Fruit fly (Drosophila melanogaster) whole organism, embryonic: ENCODE measurements around the gene CkIIalpha-i3.

Experiments used
- Aef1 ChIP-seq: fragments of 200-800 bp; sonication (Bioruptor generic); IDR thresholded peaks from 3 replicates; pipeline ENCODE4 v1.3.6; 2022; ENCODE audit warnings: missing biosample characterization, missing genetic modification characterization
- Antp ChIP-seq: fragments of 200-800 bp; sonication (Bioruptor generic); optimal IDR thresholded peaks from 3 replicates; lab custom pipeline; 2016; ENCODE audit warnings: missing biosample characterization, missing genetic modification characterization
- Atf6 ChIP-seq: fragments of 200-800 bp; sonication (Bioruptor generic); IDR thresholded peaks from 2 replicates; pipeline ENCODE4 v1.3.6; 2022; ENCODE audit warnings: missing biosample characterization, missing genetic modification characterization
- CG17802 ChIP-seq: fragments of 200-800 bp; sonication (Bioruptor generic); optimal IDR thresholded peaks from 2 replicates; lab custom pipeline; 2018; ENCODE audit warnings: missing biosample characterization, mild to moderate bottlenecking, missing genetic modification characterization, moderate library complexity
- CG1832 ChIP-seq: fragments of 200-800 bp; sonication (Bioruptor generic); optimal IDR thresholded peaks from 2 replicates; lab custom pipeline; 2017; ENCODE audit warnings: missing biosample characterization, mild to moderate bottlenecking, missing genetic modification characterization, inconsistent platforms
- CG2116 ChIP-seq: fragments of 200-800 bp; sonication (Bioruptor generic); optimal IDR thresholded peaks from 3 replicates; lab custom pipeline; 2018; ENCODE audit warnings: missing biosample characterization, mild to moderate bottlenecking, missing genetic modification characterization
- CG2120 ChIP-seq: fragments of 200-800 bp; sonication (Bioruptor generic); optimal IDR thresholded peaks from 3 replicates; lab custom pipeline; 2016; ENCODE audit warnings: missing biosample characterization, missing genetic modification characterization
- CG2875 ChIP-seq: fragments of 200-800 bp; sonication (Bioruptor generic); optimal IDR thresholded peaks from 2 replicates; lab custom pipeline; 2017; ENCODE audit warnings: missing biosample characterization, mild to moderate bottlenecking, missing genetic modification characterization, missing genetic modification reagents
- CG30403 ChIP-seq: fragments of 200-800 bp; sonication (Bioruptor generic); optimal IDR thresholded peaks from 3 replicates; lab custom pipeline; 2016; ENCODE audit warnings: missing biosample characterization, missing genetic modification characterization
- CG31224 ChIP-seq: fragments of 200-800 bp; sonication (Bioruptor generic); IDR thresholded peaks from 2 replicates; pipeline ENCODE4 v1.3.6; 2022; ENCODE audit warnings: missing biosample characterization, missing genetic modification characterization
- CG32772 ChIP-seq: fragments of 200-800 bp; sonication (Bioruptor generic); IDR thresholded peaks from 2 replicates; pipeline ENCODE4 v1.3.6; 2022; ENCODE audit warnings: missing biosample characterization, missing genetic modification characterization
- CG33213 ChIP-seq: fragments of 200-800 bp; sonication (Bioruptor generic); optimal IDR thresholded peaks from 3 replicates; lab custom pipeline; 2016; ENCODE audit warnings: missing biosample characterization, missing genetic modification characterization
- CG34422 ChIP-seq: fragments of 200-800 bp; sonication (Bioruptor generic); IDR thresholded peaks from 3 replicates; pipeline ENCODE4 v1.3.6; 2022; ENCODE audit warnings: missing biosample characterization, missing genetic modification characterization
- CG3838 ChIP-seq: fragments of 200-800 bp; sonication (Bioruptor generic); optimal IDR thresholded peaks from 3 replicates; lab custom pipeline; 2016; ENCODE audit warnings: missing biosample characterization, missing genetic modification characterization
- CG4424 ChIP-seq: fragments of 200-800 bp; sonication (Bioruptor generic); optimal IDR thresholded peaks from 3 replicates; lab custom pipeline; 2016; ENCODE audit warnings: missing biosample characterization, missing genetic modification characterization
- CG4820 ChIP-seq: fragments of 200-800 bp; sonication (Bioruptor generic); optimal IDR thresholded peaks from 3 replicates; lab custom pipeline; 2016; ENCODE audit warnings: missing biosample characterization, missing genetic modification characterization
- CG4854 ChIP-seq: fragments of 200-800 bp; sonication (Bioruptor generic); optimal IDR thresholded peaks from 2 replicates; lab custom pipeline; 2016; ENCODE audit warnings: missing biosample characterization, missing genetic modification characterization, inconsistent platforms
- CG6654 ChIP-seq: fragments of 200-800 bp; sonication (Bioruptor generic); optimal IDR thresholded peaks from 2 replicates; lab custom pipeline; 2017; ENCODE audit warnings: missing biosample characterization, mild to moderate bottlenecking, missing genetic modification characterization
- CG7928 ChIP-seq: fragments of 200-800 bp; sonication (Bioruptor generic); optimal IDR thresholded peaks from 2 replicates; lab custom pipeline; 2017; ENCODE audit warnings: missing biosample characterization, mild to moderate bottlenecking, missing genetic modification characterization
- Dp ChIP-seq: fragments of 200-800 bp; sonication (Bioruptor generic); optimal IDR thresholded peaks from 2 replicates; lab custom pipeline; 2018; ENCODE audit warnings: missing biosample characterization, mild to moderate bottlenecking, missing genetic modification characterization, moderate library complexity
- Eip74EF ChIP-seq, 2 experiments: fragments of 200-800 bp in 1 of 2; fragments of >200 bp in 1 of 2; sonication (Bioruptor generic) in 1 of 2; optimal IDR thresholded peaks; 2 replicates each; lab custom pipeline; 2017 to 2019; ENCODE audit warnings: missing biosample characterization in 2 of 2, missing genetic modification characterization in 2 of 2, mild to moderate bottlenecking in 1 of 2, moderate library complexity in 1 of 2
- H15 ChIP-seq: fragments of 200-800 bp; sonication (Bioruptor generic); IDR thresholded peaks from 3 replicates; pipeline ENCODE4 v1.3.6; 2022; ENCODE audit warnings: missing biosample characterization, missing genetic modification characterization
- HLHmδ ChIP-seq: fragments of 200-800 bp; sonication (Bioruptor generic); optimal IDR thresholded peaks from 2 replicates; lab custom pipeline; 2018; ENCODE audit warnings: missing biosample characterization, mild to moderate bottlenecking, missing genetic modification characterization, moderate library complexity
- HmgZ ChIP-seq: fragments of 200-800 bp; sonication (Bioruptor generic); optimal IDR thresholded peaks from 2 replicates; lab custom pipeline; 2018; ENCODE audit warnings: missing biosample characterization, mild to moderate bottlenecking, missing genetic modification characterization
- Hr78 ChIP-seq, 2 experiments: fragments of 200-800 bp in 1 of 2; fragments of >200 bp in 1 of 2; sonication (Bioruptor generic) in 1 of 2; optimal IDR thresholded peaks; 2 replicates each; lab custom pipeline; 2017 to 2019; ENCODE audit warnings: missing biosample characterization in 2 of 2, missing genetic modification characterization in 2 of 2, mild to moderate bottlenecking in 1 of 2, moderate library complexity in 1 of 2
- Meics ChIP-seq: fragments of 200-800 bp; sonication (Bioruptor generic); optimal IDR thresholded peaks from 2 replicates; lab custom pipeline; 2017; ENCODE audit warnings: missing biosample characterization, mild to moderate bottlenecking, missing genetic modification characterization
- Myb ChIP-seq: fragments of 200-800 bp; sonication (Bioruptor generic); optimal IDR thresholded peaks from 2 replicates; lab custom pipeline; 2016; ENCODE audit warnings: missing biosample characterization, missing genetic modification characterization
- NK7.1 ChIP-seq: fragments of 200-800 bp; sonication (Bioruptor generic); optimal IDR thresholded peaks from 3 replicates; lab custom pipeline; 2016; ENCODE audit warnings: missing biosample characterization, missing genetic modification characterization
- Neu2 ChIP-seq: fragments of 200-800 bp; sonication (Bioruptor generic); optimal IDR thresholded peaks from 3 replicates; lab custom pipeline; 2016; ENCODE audit warnings: missing biosample characterization, missing genetic modification characterization, borderline replicate concordance
- Sry-δ ChIP-seq: fragments of 200-800 bp; sonication (Bioruptor generic); optimal IDR thresholded peaks from 2 replicates; lab custom pipeline; 2016; ENCODE audit warnings: missing biosample characterization, missing genetic modification characterization
- amos ChIP-seq: fragments of 200-800 bp; sonication (Bioruptor generic); IDR thresholded peaks from 2 replicates; pipeline ENCODE4 v1.3.6; 2022; ENCODE audit warnings: missing biosample characterization, missing genetic modification characterization; ENCODE audit not compliant: partially characterized antibody
- ap ChIP-seq: fragments of 200-800 bp; sonication (Bioruptor generic); IDR thresholded peaks from 2 replicates; pipeline ENCODE4 v1.3.6; 2022; ENCODE audit warnings: missing biosample characterization, missing genetic modification characterization
- ash1 ChIP-seq: fragments of 200-800 bp; sonication (Bioruptor generic); optimal IDR thresholded peaks from 2 replicates; lab custom pipeline; 2018; ENCODE audit warnings: missing biosample characterization, mild to moderate bottlenecking, missing genetic modification characterization
- bcd ChIP-seq: fragments of 200-800 bp; sonication (Bioruptor generic); optimal IDR thresholded peaks from 2 replicates; lab custom pipeline; 2017; ENCODE audit warnings: missing biosample characterization, mild to moderate bottlenecking, missing genetic modification characterization
- cad ChIP-seq: fragments of >200 bp; optimal IDR thresholded peaks from 2 replicates; lab custom pipeline; 2017; ENCODE audit warnings: missing biosample characterization, missing genetic modification characterization
- caup ChIP-seq: fragments of 200-800 bp; sonication (Bioruptor generic); optimal IDR thresholded peaks from 3 replicates; lab custom pipeline; 2017; ENCODE audit warnings: missing biosample characterization, mild to moderate bottlenecking, missing genetic modification characterization, moderate library complexity; ENCODE audit not compliant: severe bottlenecking
- chinmo ChIP-seq: fragments of 200-800 bp; sonication (Bioruptor generic); IDR thresholded peaks from 4 replicates; pipeline ENCODE4 v1.3.6; 2022; ENCODE audit warnings: missing biosample characterization, missing genetic modification characterization; ENCODE audit not compliant: partially characterized antibody
- dati ChIP-seq: fragments of 200-800 bp; sonication (Bioruptor generic); IDR thresholded peaks from 2 replicates; pipeline ENCODE4 v1.3.6; 2022; ENCODE audit warnings: missing biosample characterization, missing genetic modification characterization
- gcm2 ChIP-seq: fragments of 200-800 bp; sonication (Bioruptor generic); optimal IDR thresholded peaks from 2 replicates; lab custom pipeline; 2016; ENCODE audit warnings: missing biosample characterization, missing genetic modification characterization
- inv ChIP-seq: fragments of 200-800 bp; sonication (Bioruptor generic); IDR thresholded peaks from 2 replicates; pipeline ENCODE4 v1.3.6; 2022; ENCODE audit warnings: missing biosample characterization, missing genetic modification characterization; ENCODE audit not compliant: partially characterized antibody
- klu ChIP-seq: fragments of 200-800 bp; sonication (Bioruptor generic); IDR thresholded peaks from 2 replicates; pipeline ENCODE4 v1.3.6; 2022; ENCODE audit warnings: missing biosample characterization, missing genetic modification characterization
- odd ChIP-seq: fragments of 200-800 bp; sonication (Bioruptor generic); optimal IDR thresholded peaks from 2 replicates; lab custom pipeline; 2017; ENCODE audit warnings: missing biosample characterization, mild to moderate bottlenecking, missing genetic modification characterization
- pros ChIP-seq: fragments of 200-800 bp; sonication (Bioruptor generic); optimal IDR thresholded peaks from 3 replicates; lab custom pipeline; 2019; ENCODE audit warnings: missing biosample characterization, mild to moderate bottlenecking, missing genetic modification characterization, moderate library complexity
- ro ChIP-seq: fragments of 200-800 bp; sonication (Bioruptor generic); IDR thresholded peaks from 2 replicates; pipeline ENCODE4 v1.3.6; 2022; ENCODE audit warnings: missing biosample characterization, missing genetic modification characterization
- so ChIP-seq: fragments of 200-800 bp; sonication (Bioruptor generic); IDR thresholded peaks from 3 replicates; pipeline ENCODE4 v1.3.6; 2022; ENCODE audit warnings: missing biosample characterization, missing genetic modification characterization
- tio ChIP-seq: fragments of 200-800 bp; sonication (Bioruptor generic); optimal IDR thresholded peaks from 2 replicates; lab custom pipeline; 2017; ENCODE audit warnings: missing biosample characterization, missing genetic modification characterization, inconsistent platforms
- trem ChIP-seq: fragments of 200-800 bp; optimal IDR thresholded peaks from 3 replicates; lab custom pipeline; 2019; ENCODE audit warnings: missing biosample characterization, mild to moderate bottlenecking, missing genetic modification characterization, moderate library complexity
- twi ChIP-seq: fragments of 200-800 bp; optimal IDR thresholded peaks from 2 replicates; lab custom pipeline; 2019; ENCODE audit warnings: missing biosample characterization, mild to moderate bottlenecking, missing genetic modification characterization, moderate library complexity
- tx ChIP-seq: fragments of 200-800 bp; sonication (Bioruptor generic); optimal IDR thresholded peaks from 2 replicates; lab custom pipeline; 2016; ENCODE audit warnings: missing biosample characterization, missing genetic modification characterization

The CkIIalpha-i3 gene

DNA sequence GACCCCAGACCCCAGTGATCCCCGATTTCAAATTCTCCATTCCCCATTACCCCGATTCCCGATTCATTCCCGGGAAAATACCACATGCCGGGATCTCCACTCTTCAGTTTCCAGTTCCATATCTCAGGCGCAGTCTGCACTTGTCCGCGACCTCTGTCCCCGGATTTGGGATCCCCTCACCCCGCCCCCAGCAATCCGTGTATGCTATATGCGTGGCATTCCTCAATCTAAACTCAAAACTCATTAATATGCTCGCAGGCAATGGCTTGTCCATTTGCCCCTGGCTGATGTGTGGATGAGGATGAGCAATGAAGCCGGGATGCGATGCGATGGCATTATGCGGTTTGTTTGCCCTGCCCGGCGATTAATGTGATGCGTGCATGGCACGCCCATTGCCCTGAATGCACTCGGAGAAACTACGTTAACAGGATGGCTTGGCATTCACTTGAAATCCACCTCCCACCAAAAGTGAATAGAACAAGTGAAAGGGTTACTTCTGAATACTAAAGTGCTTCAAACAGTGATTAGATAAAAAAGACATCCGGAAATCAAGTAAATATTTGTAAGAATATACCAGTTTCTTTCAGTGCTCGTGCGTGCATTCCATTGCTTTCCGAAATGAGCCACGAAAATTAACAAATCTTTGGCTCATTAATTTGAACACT, 15.3 kb upstream of the CkIIalpha-i3 start (continued):
- TF ChIP-seq so (GFP tag; lab: Robert Waterston, UW) (0 out of 3 replicates have a peak, but pooled peaks have one; percentile 38), CG17802 (tag; lab: Kevin White, UChicago) (peak; percentile 68), Dp (GFP tag; lab: Kevin White, UChicago) (no peak), twi (no peak), chinmo (GFP tag; lab: Robert Waterston, UW) (no peak), dati (GFP tag; lab: Robert Waterston, UW) (peak; percentile 70), Meics (GFP tag; lab: Kevin White, UChicago) (no peak), Myb (GFP tag; lab: Kevin White, UChicago) (peak; percentile 24), Hr78 (GFP tag; optimal IDR thresholded peaks at IDR 0.05; lab: Kevin White, UChicago) (no peak), gcm2 (GFP tag; lab: Kevin White, UChicago) (peak; percentile 20), H15 (GFP tag; lab: Robert Waterston, UW) (peak; percentile 71), CG31224 (GFP tag; lab: Robert Waterston, UW) (no peak), CG7928 (no peak), CG2120 (GFP tag; lab: Kevin White, UChicago) (no peak), CG32772 (GFP tag; lab: Robert Waterston, UW) (peak; percentile 85), inv (GFP tag; lab: Robert Waterston, UW) (no peak), HLHmδ (no peak), pros (GFP tag; lab: Kevin White, UChicago) (no peak), ro (GFP tag; lab: Robert Waterston, UW) (peak; percentile 40; the same call in 1 of the 2 replicates), Sry-δ (GFP tag; lab: Kevin White, UChicago) (peak; percentile 33), CG6654 (peak; percentile 8), caup (GFP tag; lab: Kevin White, UChicago) (no peak), cad (GFP tag; lab: Kevin White, UChicago) (no peak), klu (GFP tag; lab: Robert Waterston, UW) (no peak), trem (tag; lab: Kevin White, UChicago) (peak; percentile 91), amos (no peak), CG3838 (peak; percentile 59), ap (GFP tag; lab: Robert Waterston, UW) (peak; percentile 71), CG4424 (GFP tag; lab: Kevin White, UChicago) (peak; percentile 87), tx (GFP tag; lab: Kevin White, UChicago) (peak; percentile 47), CG2116 (GFP tag; lab: Kevin White, UChicago) (peak; percentile 39), CG1832 (GFP tag; lab: Kevin White, UChicago) (no peak), HmgZ (tag; lab: Kevin White, UChicago) (no peak), odd (GFP tag; lab: Kevin White, UChicago) (no peak), Antp (peak; percentile 62), ash1 (no peak), tio (GFP tag; lab: Kevin White, UChicago) (peak; percentile 78), Aef1 (GFP tag; lab: Robert Waterston, UW) (no peak; the same call in 2 of the 3 replicates), bcd (peak; percentile 44), Neu2 (GFP tag; lab: Kevin White, UChicago) (peak; percentile 59), NK7.1 (GFP tag; lab: Kevin White, UChicago) (peak; percentile 40), CG2875 (GFP tag; lab: Kevin White, UChicago) (peak; percentile 82), CG34422 (GFP tag; lab: Robert Waterston, UW) (peak; percentile 64; the same call in 2 of the 3 replicates), Atf6 (no peak), CG30403 (GFP tag; lab: Kevin White, UChicago) (peak; percentile 75), CG4854 (GFP tag; lab: Kevin White, UChicago) (peak; percentile 59), Eip74EF (GFP tag; optimal IDR thresholded peaks at IDR 0.05; lab: Kevin White, UChicago) (peak in 1 of 2 experiments; percentile 30), CG4820 (peak; percentile 87), CG33213 (GFP tag; lab: Kevin White, UChicago) (peak; percentile 59)
